Fruit fly (Drosophila melanogaster) whole organism, embryonic: Measurements from ENCODE around the gene mthl14.

Source experiments
- ATbp ChIP-seq: fragments of 200-800 bp; sonication (Bioruptor generic); optimal IDR thresholded peaks from 2 replicates; lab custom pipeline; 2017; ENCODE audit warnings: missing biosample characterization, mild to moderate bottlenecking, missing genetic modification characterization, missing genetic modification reagents
- Ada2b ChIP-seq: fragments of 200-800 bp; sonication (Bioruptor generic); IDR thresholded peaks from 2 replicates; pipeline ENCODE4 v1.3.6; 2022; ENCODE audit warnings: missing biosample characterization, missing genetic modification characterization
- Asciz ChIP-seq: fragments of 200-800 bp; sonication (Bioruptor generic); optimal IDR thresholded peaks from 2 replicates; lab custom pipeline; 2017; ENCODE audit warnings: missing biosample characterization, mild to moderate bottlenecking, missing genetic modification characterization, missing genetic modification reagents
- Bdp1 ChIP-seq: fragments of 200-800 bp; sonication (Bioruptor generic); optimal IDR thresholded peaks from 3 replicates; lab custom pipeline; 2016; ENCODE audit warnings: missing biosample characterization, missing genetic modification characterization
- CG10321 ChIP-seq: fragments of 200-800 bp; sonication (Bioruptor generic); IDR thresholded peaks from 2 replicates; pipeline ENCODE4 v1.3.6; 2022; ENCODE audit warnings: missing biosample characterization, missing genetic modification characterization
- CG11398 ChIP-seq: fragments of 200-800 bp; sonication (Bioruptor generic); optimal IDR thresholded peaks from 2 replicates; lab custom pipeline; 2016; ENCODE audit warnings: missing biosample characterization, missing genetic modification characterization
- CG1233 ChIP-seq: fragments of 200-800 bp; sonication (Bioruptor generic); optimal IDR thresholded peaks from 4 replicates; lab custom pipeline; 2018; ENCODE audit warnings: missing biosample characterization, mild to moderate bottlenecking, missing genetic modification characterization
- CG13894 ChIP-seq: fragments of 200-800 bp; sonication (Bioruptor generic); optimal IDR thresholded peaks from 3 replicates; lab custom pipeline; 2018; ENCODE audit warnings: missing biosample characterization, mild to moderate bottlenecking, missing genetic modification characterization, moderate library complexity
- CG14965 ChIP-seq: fragments of 200-800 bp; sonication (Bioruptor generic); optimal IDR thresholded peaks from 2 replicates; lab custom pipeline; 2016; ENCODE audit warnings: missing biosample characterization, missing genetic modification characterization, borderline replicate concordance
- CG18262 ChIP-seq: fragments of 200-800 bp; optimal IDR thresholded peaks from 3 replicates; lab custom pipeline; 2019; ENCODE audit warnings: missing biosample characterization, mild to moderate bottlenecking, missing genetic modification characterization, moderate library complexity
- CG1832 ChIP-seq: fragments of 200-800 bp; sonication (Bioruptor generic); optimal IDR thresholded peaks from 2 replicates; lab custom pipeline; 2017; ENCODE audit warnings: missing biosample characterization, mild to moderate bottlenecking, missing genetic modification characterization, inconsistent platforms
- CG2120 ChIP-seq: fragments of 200-800 bp; sonication (Bioruptor generic); optimal IDR thresholded peaks from 3 replicates; lab custom pipeline; 2016; ENCODE audit warnings: missing biosample characterization, missing genetic modification characterization
- CG2199 ChIP-seq: fragments of 200-800 bp; sonication (Bioruptor generic); IDR thresholded peaks from 3 replicates; pipeline ENCODE4 v1.3.6; 2022; ENCODE audit warnings: missing biosample characterization, missing genetic modification characterization
- CG2875 ChIP-seq: fragments of 200-800 bp; sonication (Bioruptor generic); optimal IDR thresholded peaks from 2 replicates; lab custom pipeline; 2017; ENCODE audit warnings: missing biosample characterization, mild to moderate bottlenecking, missing genetic modification characterization, missing genetic modification reagents
- CG31224 ChIP-seq: fragments of 200-800 bp; sonication (Bioruptor generic); IDR thresholded peaks from 2 replicates; pipeline ENCODE4 v1.3.6; 2022; ENCODE audit warnings: missing biosample characterization, missing genetic modification characterization
- CG3407 ChIP-seq: fragments of 200-800 bp; sonication (Bioruptor generic); optimal IDR thresholded peaks from 2 replicates; lab custom pipeline; 2018; ENCODE audit warnings: missing biosample characterization, mild to moderate bottlenecking, missing genetic modification characterization
- CG34422 ChIP-seq: fragments of 200-800 bp; sonication (Bioruptor generic); IDR thresholded peaks from 3 replicates; pipeline ENCODE4 v1.3.6; 2022; ENCODE audit warnings: missing biosample characterization, missing genetic modification characterization
- CG4854 ChIP-seq: fragments of 200-800 bp; sonication (Bioruptor generic); optimal IDR thresholded peaks from 2 replicates; lab custom pipeline; 2016; ENCODE audit warnings: missing biosample characterization, missing genetic modification characterization, inconsistent platforms
- CG5245 ChIP-seq: fragments of 200-800 bp; sonication (Bioruptor generic); optimal IDR thresholded peaks from 3 replicates; lab custom pipeline; 2016; ENCODE audit warnings: missing biosample characterization, missing genetic modification characterization
- CG6765 ChIP-seq: fragments of 200-800 bp; sonication (Bioruptor generic); optimal IDR thresholded peaks from 3 replicates; lab custom pipeline; 2017; ENCODE audit warnings: missing biosample characterization, mild to moderate bottlenecking, missing genetic modification characterization
- CG7839 ChIP-seq: fragments of 200-800 bp; sonication (Bioruptor generic); optimal IDR thresholded peaks from 3 replicates; lab custom pipeline; 2018; ENCODE audit warnings: missing biosample characterization, mild to moderate bottlenecking, missing genetic modification characterization, moderate library complexity
- CG8290 ChIP-seq, 3 experiments: fragments of 200-800 bp; sonication (Bioruptor generic); optimal IDR thresholded peaks; 2 replicates each; lab custom pipeline; 2016 to 2019; ENCODE audit warnings: missing biosample characterization in 3 of 3, missing genetic modification characterization in 3 of 3, mild to moderate bottlenecking in 2 of 3, moderate library complexity in 1 of 3
- CG8478 ChIP-seq: fragments of >200 bp; optimal IDR thresholded peaks from 2 replicates; lab custom pipeline; 2018
- CrebB ChIP-seq: fragments of 200-800 bp; sonication (Bioruptor generic); optimal IDR thresholded peaks from 3 replicates; lab custom pipeline; 2018; ENCODE audit warnings: missing biosample characterization, mild to moderate bottlenecking, missing genetic modification characterization
- HLHmδ ChIP-seq: fragments of 200-800 bp; sonication (Bioruptor generic); optimal IDR thresholded peaks from 2 replicates; lab custom pipeline; 2018; ENCODE audit warnings: missing biosample characterization, mild to moderate bottlenecking, missing genetic modification characterization, moderate library complexity
- Neu2 ChIP-seq: fragments of 200-800 bp; sonication (Bioruptor generic); optimal IDR thresholded peaks from 3 replicates; lab custom pipeline; 2016; ENCODE audit warnings: missing biosample characterization, missing genetic modification characterization, borderline replicate concordance
- PHDP ChIP-seq: fragments of 200-800 bp; sonication (Bioruptor generic); optimal IDR thresholded peaks from 3 replicates; lab custom pipeline; 2018; ENCODE audit warnings: missing biosample characterization, mild to moderate bottlenecking, missing genetic modification characterization, moderate library complexity
- Sry-δ ChIP-seq: fragments of 200-800 bp; sonication (Bioruptor generic); optimal IDR thresholded peaks from 2 replicates; lab custom pipeline; 2016; ENCODE audit warnings: missing biosample characterization, missing genetic modification characterization
- Xbp1 ChIP-seq: fragments of 200-800 bp; sonication (Bioruptor generic); optimal IDR thresholded peaks from 3 replicates; lab custom pipeline; 2016; ENCODE audit warnings: missing biosample characterization, mild to moderate bottlenecking, missing genetic modification characterization
- aop ChIP-seq: fragments of 200-800 bp; sonication (Bioruptor generic); IDR thresholded peaks from 2 replicates; pipeline ENCODE4 v1.3.6; 2022; ENCODE audit warnings: missing biosample characterization, missing genetic modification characterization
- crc ChIP-seq: fragments of 200-800 bp; sonication (Bioruptor generic); optimal IDR thresholded peaks from 2 replicates; lab custom pipeline; 2016; ENCODE audit warnings: missing biosample characterization, missing genetic modification characterization
- crol ChIP-seq: fragments of 200-800 bp; sonication (Bioruptor generic); IDR thresholded peaks from 2 replicates; pipeline ENCODE4 v1.3.6; 2022; ENCODE audit warnings: missing biosample characterization, missing genetic modification characterization
- crp ChIP-seq, 2 experiments: fragments of 200-800 bp; sonication (Bioruptor generic); optimal IDR thresholded peaks; 2 replicates in 1 of 2; 3 replicates in 1 of 2; lab custom pipeline; 2017; ENCODE audit warnings: missing biosample characterization in 2 of 2, missing genetic modification characterization in 2 of 2, mild to moderate bottlenecking in 1 of 2, moderate library complexity in 1 of 2
- dm ChIP-seq: fragments of 200-800 bp; sonication (Bioruptor generic); optimal IDR thresholded peaks from 3 replicates; lab custom pipeline; 2016; ENCODE audit warnings: missing biosample characterization, missing genetic modification characterization
- en ChIP-seq: fragments of 200-800 bp; sonication (Bioruptor generic); optimal IDR thresholded peaks from 2 replicates; lab custom pipeline; 2016; ENCODE audit warnings: missing biosample characterization, missing genetic modification characterization
- ewg ChIP-seq: fragments of 200-800 bp; sonication (Bioruptor generic); optimal IDR thresholded peaks from 3 replicates; lab custom pipeline; 2017; ENCODE audit warnings: mild to moderate bottlenecking, missing biosample characterization, missing genetic modification reagents, missing genetic modification characterization
- ken ChIP-seq: fragments of 200-800 bp; sonication (Bioruptor generic); IDR thresholded peaks from 3 replicates; pipeline ENCODE4 v1.3.6; 2022; ENCODE audit warnings: missing biosample characterization, missing genetic modification characterization
- lilli ChIP-seq: fragments of 200-800 bp; sonication (Bioruptor generic); optimal IDR thresholded peaks from 3 replicates; lab custom pipeline; 2016; ENCODE audit warnings: missing biosample characterization, missing genetic modification characterization
- pb ChIP-seq: fragments of 200-800 bp; sonication (Bioruptor generic); optimal IDR thresholded peaks from 3 replicates; lab custom pipeline; 2016; ENCODE audit warnings: missing biosample characterization, missing genetic modification characterization
- phol ChIP-seq: fragments of 200-800 bp; sonication (Bioruptor generic); optimal IDR thresholded peaks from 3 replicates; lab custom pipeline; 2018; ENCODE audit warnings: missing biosample characterization, mild to moderate bottlenecking, missing genetic modification characterization, moderate library complexity
- run ChIP-seq: fragments of 200-800 bp; sonication (Bioruptor generic); optimal IDR thresholded peaks from 3 replicates; lab custom pipeline; 2018; ENCODE audit warnings: missing biosample characterization, mild to moderate bottlenecking, missing genetic modification characterization
- sens-2 ChIP-seq: fragments of 200-800 bp; sonication (Bioruptor generic); IDR thresholded peaks from 2 replicates; pipeline ENCODE4 v1.3.6; 2022; ENCODE audit warnings: missing biosample characterization, missing genetic modification characterization
- sima ChIP-seq: fragments of 200-800 bp; sonication (Bioruptor generic); optimal IDR thresholded peaks from 2 replicates; lab custom pipeline; 2016; ENCODE audit warnings: missing biosample characterization, missing genetic modification characterization
- sisA ChIP-seq: fragments of 200-800 bp; sonication (Bioruptor generic); IDR thresholded peaks from 2 replicates; pipeline ENCODE4 v1.3.6; 2022; ENCODE audit warnings: missing biosample characterization, missing genetic modification characterization
- sna ChIP-seq: fragments of 200-800 bp; sonication (Bioruptor generic); IDR thresholded peaks from 2 replicates; pipeline ENCODE4 v1.3.6; 2022; ENCODE audit warnings: missing biosample characterization, missing genetic modification characterization; ENCODE audit not compliant: partially characterized antibody
- so ChIP-seq: fragments of 200-800 bp; sonication (Bioruptor generic); IDR thresholded peaks from 3 replicates; pipeline ENCODE4 v1.3.6; 2022; ENCODE audit warnings: missing biosample characterization, missing genetic modification characterization
- sr ChIP-seq: fragments of 200-800 bp; sonication (Bioruptor generic); IDR thresholded peaks from 3 replicates; pipeline ENCODE4 v1.3.6; 2022; ENCODE audit warnings: missing biosample characterization, missing genetic modification characterization
- toy ChIP-seq: fragments of 200-800 bp; sonication (Bioruptor generic); IDR thresholded peaks from 2 replicates; pipeline ENCODE4 v1.3.6; 2022; ENCODE audit warnings: missing biosample characterization, missing genetic modification characterization
- wdn ChIP-seq: fragments of 200-800 bp; sonication (Bioruptor generic); IDR thresholded peaks from 2 replicates; pipeline ENCODE4 v1.3.6; 2022; ENCODE audit warnings: missing biosample characterization, missing genetic modification characterization
- zfh1 ChIP-seq: fragments of 200-800 bp; sonication (Bioruptor generic); IDR thresholded peaks from 3 replicates; pipeline ENCODE4 v1.3.6; 2022; ENCODE audit warnings: missing biosample characterization, missing genetic modification characterization

mthl14 gene

DNA sequence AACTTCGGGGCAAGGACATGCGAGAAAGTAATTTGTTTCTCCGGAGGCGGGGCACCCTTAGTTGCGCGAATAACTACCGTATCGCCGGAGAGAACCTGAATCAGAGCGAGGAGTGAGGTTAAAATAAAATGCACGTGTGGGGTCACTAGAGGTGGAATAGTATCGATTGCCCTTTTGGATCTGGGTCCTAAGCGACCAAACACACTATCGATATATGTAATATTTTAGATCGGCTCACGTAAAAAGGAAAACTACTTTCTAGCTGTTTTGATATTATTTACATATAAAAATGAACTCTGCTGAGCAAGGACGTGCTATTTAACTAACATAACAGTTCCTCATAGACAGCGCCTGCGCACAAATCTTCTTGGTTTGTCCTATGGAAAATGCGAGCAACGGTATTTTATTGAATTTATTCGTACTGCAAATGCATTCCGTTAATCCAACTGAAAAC is 15.5 kb downstream of the mthl14 start (continued):
- no peak for TF ChIP-seq ATbp (GFP tag; lab: Kevin White, UChicago)
- TF ChIP-seq pb = no peak
- TF ChIP-seq aop (GFP tag; lab: Robert Waterston, UW) = no peak
- no peak for TF ChIP-seq CG18262
- TF ChIP-seq toy (GFP tag; lab: Robert Waterston, UW) = no peak
- no peak for TF ChIP-seq CG2875 (GFP tag; lab: Kevin White, UChicago)
- peak; percentile 80 for TF ChIP-seq sna (GFP tag; lab: Robert Waterston, UW)
- peak; percentile 54 for TF ChIP-seq CG13894 (tag; lab: Kevin White, UChicago)
- no peak for TF ChIP-seq CG2120 (GFP tag; lab: Kevin White, UChicago)
- peak; percentile 65; the same call in 1 of the 3 replicates for TF ChIP-seq CG34422 (GFP tag; lab: Robert Waterston, UW)
- TF ChIP-seq Neu2 = no peak
- no peak for TF ChIP-seq CG7839
- no peak for TF ChIP-seq Bdp1 (GFP tag; lab: Kevin White, UChicago)
- no peak for TF ChIP-seq phol (tag; lab: Kevin White, UChicago)
- peak in 1 of 2 experiments; percentile 37 for TF ChIP-seq crp (GFP tag; optimal IDR thresholded peaks at IDR 0.05; lab: Kevin White, UChicago)
- TF ChIP-seq Asciz (GFP tag; lab: Kevin White, UChicago) = no peak
- TF ChIP-seq PHDP (tag; lab: Kevin White, UChicago) = no peak
- TF ChIP-seq sisA (GFP tag; lab: Robert Waterston, UW) = no peak
- no peak for TF ChIP-seq sima (GFP tag; lab: Kevin White, UChicago)
- no peak for TF ChIP-seq CG6765 (GFP tag; lab: Kevin White, UChicago)
- TF ChIP-seq CG1233 (GFP tag; lab: Kevin White, UChicago) = peak; percentile 6
- no peak for TF ChIP-seq CrebB (tag; lab: Kevin White, UChicago)
- no peak for TF ChIP-seq Xbp1
- no peak for TF ChIP-seq CG8290 (GFP tag; optimal IDR thresholded peaks at IDR 0.05; lab: Kevin White, UChicago)
- peak in 1 of 2 experiments; percentile 51 for TF ChIP-seq CG8290 (tag; optimal IDR thresholded peaks at IDR 0.05; lab: Kevin White, UChicago)
- no peak for TF ChIP-seq so
- no peak for TF ChIP-seq zfh1
- no peak for TF ChIP-seq en (GFP tag; lab: Kevin White, UChicago)
- TF ChIP-seq run (tag; lab: Kevin White, UChicago) = no peak
- no peak for TF ChIP-seq CG5245
- TF ChIP-seq CG3407 = no peak

DNA sequence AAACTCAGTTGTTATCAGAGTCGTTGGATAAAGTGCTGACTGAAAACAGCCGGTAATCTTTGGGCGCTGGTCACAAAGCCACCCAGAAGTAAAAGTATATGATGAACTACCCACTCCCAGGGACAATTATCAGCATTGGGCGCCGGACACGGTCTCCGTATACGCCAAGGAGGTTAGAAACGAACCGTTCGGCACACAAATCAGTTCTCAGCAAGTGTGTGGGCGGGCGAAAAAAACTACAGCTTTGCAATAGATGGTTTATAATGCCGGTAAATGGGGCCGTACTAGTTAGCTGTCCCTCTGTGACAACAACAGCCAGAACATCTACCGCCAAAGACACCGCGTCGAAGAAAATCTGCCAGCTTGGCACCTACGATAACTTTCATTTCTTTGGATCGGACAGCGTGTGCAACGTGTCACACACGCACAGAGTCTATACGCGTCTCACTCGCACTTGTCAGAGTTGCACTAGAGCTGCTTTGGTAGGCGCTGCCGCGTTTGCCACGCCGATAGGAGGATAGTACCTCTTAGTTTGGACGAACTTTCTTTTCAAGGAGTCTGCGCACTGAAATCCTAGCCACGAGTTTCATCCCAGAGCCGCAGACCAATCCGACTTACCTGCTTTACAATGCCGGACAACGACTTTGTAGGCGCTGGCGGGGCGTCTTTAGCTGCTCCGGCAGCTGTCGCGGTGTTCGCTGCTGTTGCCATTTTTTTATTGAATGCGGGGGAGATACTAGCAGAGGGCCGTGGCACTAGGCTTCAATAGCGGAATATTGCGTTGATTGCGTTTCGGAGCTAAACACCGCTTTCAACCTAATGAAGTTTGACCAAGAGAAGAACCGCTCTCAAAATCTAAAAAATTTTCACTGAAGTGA is 16.4 kb downstream of the mthl14 start:
- peak; percentile 20 for TF ChIP-seq ewg
- 0 out of 3 replicates have a peak, but pooled peaks have one; percentile 25 for TF ChIP-seq ken
- TF ChIP-seq dm (GFP tag; lab: Kevin White, UChicago) = no peak
- peak; percentile 83 for TF ChIP-seq CG1832
- TF ChIP-seq wdn = no peak
- TF ChIP-seq Sry-δ (GFP tag; lab: Kevin White, UChicago) = no peak
- TF ChIP-seq crol (GFP tag; lab: Robert Waterston, UW) = peak; percentile 71
- TF ChIP-seq HLHmδ = no peak
- peak; percentile 93 for TF ChIP-seq CG10321 (GFP tag; lab: Robert Waterston, UW)
- TF ChIP-seq CG4854 (GFP tag; lab: Kevin White, UChicago) = no peak
- 0 out of 3 replicates have a peak, but pooled peaks have one; percentile 30 for TF ChIP-seq CG2199 (GFP tag; lab: Robert Waterston, UW)
- TF ChIP-seq lilli (GFP tag; lab: Kevin White, UChicago) = no peak
- TF ChIP-seq CG8478 (lab: Kevin White, UChicago) = peak; percentile 76
- TF ChIP-seq CG11398 (GFP tag; lab: Kevin White, UChicago) = peak; percentile 19
- no peak for TF ChIP-seq sens-2 (GFP tag; lab: Robert Waterston, UW)
- TF ChIP-seq CG31224 (GFP tag; lab: Robert Waterston, UW) = no peak
- 0 out of 2 replicates have a peak, but pooled peaks have one; percentile 6 for TF ChIP-seq Ada2b (GFP tag; lab: Robert Waterston, UW)
- no peak for TF ChIP-seq crc (GFP tag; lab: Kevin White, UChicago)
- peak; percentile 41; the same call in 1 of the 3 replicates for TF ChIP-seq sr (GFP tag; lab: Robert Waterston, UW)
- TF ChIP-seq CG14965 (GFP tag; lab: Kevin White, UChicago) = no peak
